Worm (Caenorhabditis elegans) whole organism, L2 larva: ENCODE results near the gene srw-26.

ENCODE experiments used
- C34F6.9 ChIP-seq: fragments of 150-350 bp; optimal IDR thresholded peaks from 2 replicates; lab custom pipeline; 2014; ENCODE audit warnings: missing biosample characterization, missing genetic modification characterization
- R02D3.7 ChIP-seq: fragments of 150-350 bp; optimal IDR thresholded peaks from 2 replicates; lab custom pipeline; 2014; ENCODE audit warnings: missing biosample characterization, missing genetic modification characterization
- Y55F3AM.14 ChIP-seq: fragments of 200-800 bp; sonication (Bioruptor generic); optimal IDR thresholded peaks from 2 replicates; lab custom pipeline; 2018; ENCODE audit warnings: mild to moderate bottlenecking, missing genetic modification characterization, missing compliant biosample characterization
- alr-1 ChIP-seq: fragments of 150-350 bp; optimal IDR thresholded peaks from 2 replicates; lab custom pipeline; 2014; ENCODE audit warnings: missing biosample characterization, missing genetic modification characterization
- ama-1 ChIP-seq: fragments of 150-350 bp; optimal IDR thresholded peaks from 2 replicates; lab custom pipeline; 2018; ENCODE audit warnings: inconsistent platforms
- blmp-1 ChIP-seq: sonication (generic microtip); optimal IDR thresholded peaks from 2 replicates; lab custom pipeline; 2017; ENCODE audit warnings: missing genetic modification characterization, mild to moderate bottlenecking, missing compliant biosample characterization, antibody characterized with exemption, moderate library complexity; ENCODE audit not compliant: insufficient read depth
- ceh-16 ChIP-seq: fragments of 150-350 bp; optimal IDR thresholded peaks from 2 replicates; lab custom pipeline; 2014; ENCODE audit warnings: missing biosample characterization, missing genetic modification characterization
- ceh-82 ChIP-seq: fragments of 150-350 bp; optimal IDR thresholded peaks from 2 replicates; lab custom pipeline; 2014; ENCODE audit warnings: missing biosample characterization, missing genetic modification characterization
- crh-2 ChIP-seq: sonication (generic microtip); optimal IDR thresholded peaks from 2 replicates; lab custom pipeline; 2017; ENCODE audit warnings: missing biosample characterization, missing genetic modification characterization
- dmd-4 ChIP-seq: sonication (generic microtip); optimal IDR thresholded peaks from 2 replicates; lab custom pipeline; 2017; ENCODE audit warnings: missing biosample characterization, missing genetic modification characterization
- egl-27 ChIP-seq: sonication (generic microtip); optimal IDR thresholded peaks from 3 replicates; lab custom pipeline; 2017; ENCODE audit warnings: missing biosample characterization, missing genetic modification reagents, missing genetic modification characterization
- elt-1 ChIP-seq: fragments of 150-350 bp; optimal IDR thresholded peaks from 2 replicates; lab custom pipeline; 2014; ENCODE audit warnings: missing biosample characterization, missing genetic modification characterization
- fos-1 ChIP-seq: fragments of 150-350 bp; optimal IDR thresholded peaks from 2 replicates; lab custom pipeline; 2014; ENCODE audit warnings: missing biosample characterization, missing genetic modification characterization
- gmeb-1 ChIP-seq: fragments of 150-350 bp; optimal IDR thresholded peaks from 2 replicates; lab custom pipeline; 2014; ENCODE audit warnings: missing biosample characterization, missing genetic modification characterization
- lin-11 ChIP-seq: fragments of 150-350 bp; sonication (generic microtip); optimal IDR thresholded peaks from 2 replicates; lab custom pipeline; 2014; ENCODE audit warnings: missing biosample characterization, missing genetic modification characterization, inconsistent platforms, mixed read lengths
- lin-13 ChIP-seq: fragments of 150-350 bp; optimal IDR thresholded peaks from 2 replicates; lab custom pipeline; 2014; ENCODE audit warnings: missing biosample characterization, missing genetic modification reagents, missing genetic modification characterization
- lsy-2 ChIP-seq, 2 experiments: fragments of 150-350 bp in 1 of 2; sonication (generic microtip) in 1 of 2; optimal IDR thresholded peaks; 2 replicates each; lab custom pipeline; 2014 to 2017; ENCODE audit warnings: missing biosample characterization in 2 of 2, missing genetic modification characterization in 2 of 2
- mab-5 ChIP-seq: fragments of 150-350 bp; optimal IDR thresholded peaks from 2 replicates; lab custom pipeline; 2014; ENCODE audit warnings: missing biosample characterization, missing genetic modification characterization
- mbf-1 ChIP-seq: sonication (generic microtip); optimal IDR thresholded peaks from 2 replicates; lab custom pipeline; 2017; ENCODE audit warnings: missing biosample characterization, missing genetic modification characterization
- nhr-12 ChIP-seq: fragments of 150-350 bp; optimal IDR thresholded peaks from 2 replicates; lab custom pipeline; 2014; ENCODE audit warnings: missing biosample characterization, missing genetic modification characterization
- nhr-129 ChIP-seq: fragments of 150-350 bp; optimal IDR thresholded peaks from 2 replicates; lab custom pipeline; 2014; ENCODE audit warnings: missing biosample characterization, missing genetic modification characterization
- nhr-21 ChIP-seq: fragments of 150-350 bp; optimal IDR thresholded peaks from 2 replicates; lab custom pipeline; 2014; ENCODE audit warnings: missing biosample characterization, missing genetic modification characterization
- nhr-23 ChIP-seq: fragments of 150-350 bp; optimal IDR thresholded peaks from 2 replicates; lab custom pipeline; 2014; ENCODE audit warnings: missing biosample characterization, missing genetic modification reagents, missing genetic modification characterization
- nhr-25 ChIP-seq: fragments of 150-350 bp; sonication (generic microtip); optimal IDR thresholded peaks from 3 replicates; lab custom pipeline; 2014; ENCODE audit warnings: missing biosample characterization, missing genetic modification characterization
- nhr-6 ChIP-seq: fragments of 150-350 bp; optimal IDR thresholded peaks from 2 replicates; lab custom pipeline; 2014; ENCODE audit warnings: missing biosample characterization, missing genetic modification characterization
- nhr-77 ChIP-seq: fragments of 150-350 bp; optimal IDR thresholded peaks from 2 replicates; lab custom pipeline; 2014; ENCODE audit warnings: missing biosample characterization, missing genetic modification characterization
- peb-1 ChIP-seq: fragments of 150-350 bp; optimal IDR thresholded peaks from 2 replicates; lab custom pipeline; 2014; ENCODE audit warnings: missing biosample characterization, missing genetic modification characterization
- sem-4 ChIP-seq: fragments of 150-350 bp; optimal IDR thresholded peaks from 2 replicates; lab custom pipeline; 2014; ENCODE audit warnings: missing biosample characterization, missing genetic modification reagents, missing genetic modification characterization
- skn-1 ChIP-seq: sonication (generic microtip); optimal IDR thresholded peaks from 2 replicates; lab custom pipeline; 2017; ENCODE audit warnings: missing biosample characterization, missing genetic modification characterization
- sma-3 ChIP-seq: sonication (generic microtip); optimal IDR thresholded peaks from 2 replicates; lab custom pipeline; 2016; ENCODE audit warnings: missing genetic modification reagents, missing genetic modification characterization, missing compliant biosample characterization
- sma-9 ChIP-seq, 2 experiments: fragments of 150-350 bp in 1 of 2; sonication (generic microtip) in 1 of 2; optimal IDR thresholded peaks; 2 replicates each; lab custom pipeline; 2014 to 2016; ENCODE audit warnings: missing genetic modification characterization in 2 of 2, mild to moderate bottlenecking in 1 of 2, missing biosample characterization in 1 of 2, missing compliant biosample characterization in 1 of 2, missing genetic modification reagents in 1 of 2, moderate library complexity in 1 of 2
- snpc-4 ChIP-seq: fragments of 150-350 bp; optimal IDR thresholded peaks from 2 replicates; lab custom pipeline; 2014; ENCODE audit warnings: missing biosample characterization, missing genetic modification characterization
- unc-39 ChIP-seq: fragments of 150-350 bp; optimal IDR thresholded peaks from 2 replicates; lab custom pipeline; 2014; ENCODE audit warnings: missing biosample characterization, missing genetic modification characterization
- unc-55 ChIP-seq: fragments of 150-350 bp; sonication (generic microtip); optimal IDR thresholded peaks from 3 replicates; lab custom pipeline; 2014; ENCODE audit warnings: missing biosample characterization, missing genetic modification reagents, missing genetic modification characterization
- zag-1 ChIP-seq: fragments of 150-350 bp; optimal IDR thresholded peaks from 2 replicates; lab custom pipeline; 2014; ENCODE audit warnings: missing biosample characterization, missing genetic modification characterization
- ztf-1 ChIP-seq: fragments of 200-800 bp; sonication (Bioruptor generic); conservative IDR thresholded peaks from 2 replicates; pipeline ENCODE4 v1.3.6; 2022; ENCODE audit warnings: missing genetic modification characterization, missing compliant biosample characterization

Gene srw-26

DNA sequence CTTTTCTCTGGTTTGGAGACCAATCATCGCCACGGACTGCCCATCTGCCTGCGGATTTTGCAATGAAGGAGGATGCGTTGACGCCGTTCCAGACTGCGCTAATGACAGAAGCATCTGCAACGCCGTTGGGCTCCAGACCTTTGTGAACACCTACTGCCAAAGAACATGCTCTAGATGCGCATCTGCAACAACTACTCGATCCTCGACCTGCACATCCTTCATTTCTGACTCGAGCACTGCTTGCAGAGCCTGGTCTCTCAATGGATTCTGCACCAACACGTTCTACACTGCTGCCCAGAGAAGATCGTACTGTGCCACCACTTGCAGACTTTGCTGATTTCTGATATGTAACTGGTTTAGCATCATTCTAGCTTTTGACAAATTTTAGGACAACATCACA lies 31.7 kb downstream of the srw-26 start:
- no peak for TF ChIP-seq crh-2
- TF ChIP-seq alr-1 (tag; lab: Kevin White, UChicago) = no peak
- no peak for TF ChIP-seq ztf-1
- TF ChIP-seq skn-1 = no peak
- TF ChIP-seq ama-1 (lab: Kevin White, UChicago) = no peak
- TF ChIP-seq lsy-2 (tag; optimal IDR thresholded peaks at IDR 0.05; lab: Kevin White, UChicago) = no peak
- no peak for TF ChIP-seq sma-3 (GFP tag; lab: Kevin White, UChicago)
- TF ChIP-seq snpc-4 (tag; lab: Kevin White, UChicago) = no peak
- no peak for TF ChIP-seq Y55F3AM.14
- TF ChIP-seq, all 48 proteins: peak for 0

DNA sequence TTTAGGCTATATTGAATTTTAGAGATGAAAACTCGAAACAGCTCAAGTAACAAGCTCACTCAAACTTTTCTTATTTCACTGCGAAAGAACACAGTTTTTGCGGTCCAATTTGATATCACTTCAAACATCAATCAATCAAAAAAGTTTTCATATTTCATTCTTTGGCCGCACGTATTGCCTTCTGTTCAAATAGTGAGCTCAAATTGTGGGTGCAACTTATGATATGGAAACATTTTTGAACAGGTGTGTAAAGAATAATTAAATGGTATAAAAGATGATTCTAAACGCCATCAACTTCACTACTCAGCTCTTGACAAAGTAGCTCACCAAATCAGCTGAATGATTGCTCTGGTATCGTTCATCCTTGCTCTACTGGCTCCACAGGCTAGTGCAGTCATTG lies 32.6 kb downstream of the srw-26 start, which contains the start of gene T06C12.14:
T06C12.14 (plus strand) TSS at position 301 of the 400 bp plus-strand sequence.
- TF ChIP-seq crh-2 (no peak), sma-3 (GFP tag; lab: Kevin White, UChicago) (no peak), ceh-16 (no peak), lin-11 (tag; lab: Kevin White, UChicago) (no peak), R02D3.7 (tag; lab: Kevin White, UChicago) (no peak), Y55F3AM.14 (no peak), nhr-21 (tag; lab: Kevin White, UChicago) (no peak), unc-39 (tag; lab: Kevin White, UChicago) (no peak), nhr-129 (tag; lab: Kevin White, UChicago) (no peak), fos-1 (tag; lab: Kevin White, UChicago) (no peak), unc-55 (GFP tag; lab: Kevin White, UChicago) (no peak), lin-13 (GFP tag; lab: Kevin White, UChicago) (no peak), snpc-4 (tag; lab: Kevin White, UChicago) (no peak), nhr-77 (tag; lab: Kevin White, UChicago) (no peak), zag-1 (no peak), nhr-25 (tag; lab: Kevin White, UChicago) (no peak), ama-1 (lab: Kevin White, UChicago) (no peak), sem-4 (tag; lab: Kevin White, UChicago) (no peak), elt-1 (tag; lab: Kevin White, UChicago) (no peak)

DNA sequence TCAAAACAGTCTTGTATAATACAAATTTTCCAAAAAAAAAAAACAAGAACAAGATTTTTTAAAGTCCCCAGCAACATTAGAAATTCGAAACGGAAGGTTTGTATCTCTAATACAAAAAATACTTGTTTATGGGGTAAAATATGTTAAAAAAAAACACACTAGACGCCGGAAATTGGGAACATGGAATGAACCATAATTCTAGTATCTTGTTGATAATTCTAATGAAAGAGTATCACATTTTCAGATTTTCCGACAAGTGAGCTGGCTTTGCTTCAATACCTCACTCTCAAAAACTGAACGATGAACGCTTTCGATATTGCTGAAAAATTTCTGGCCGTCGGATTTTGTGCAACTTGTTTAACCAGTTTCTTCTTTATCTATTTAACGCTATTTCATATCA lies 34.6 kb downstream of the srw-26 start, which contains the start of gene str-60:
str-60 (plus strand) TSS at position 301 of the 400 bp plus-strand sequence.
- TF ChIP-seq peb-1 (tag; lab: Kevin White, UChicago) = no peak
- no peak for TF ChIP-seq elt-1 (tag; lab: Kevin White, UChicago)
- TF ChIP-seq ceh-82 = no peak
- no peak for TF ChIP-seq snpc-4 (tag; lab: Kevin White, UChicago)
- no peak for TF ChIP-seq sma-9 (GFP tag; optimal IDR thresholded peaks at IDR 0.05; lab: Kevin White, UChicago)
- no peak for TF ChIP-seq sma-9 (tag; optimal IDR thresholded peaks at IDR 0.05; lab: Kevin White, UChicago)
- no peak for TF ChIP-seq C34F6.9 (tag; lab: Kevin White, UChicago)
- TF ChIP-seq R02D3.7 (tag; lab: Kevin White, UChicago) = no peak
- TF ChIP-seq zag-1 = no peak
- TF ChIP-seq egl-27 (tag; lab: Kevin White, UChicago) = no peak
- TF ChIP-seq nhr-6 = no peak
- TF ChIP-seq nhr-21 (tag; lab: Kevin White, UChicago) = no peak
- TF ChIP-seq dmd-4 (tag; lab: Kevin White, UChicago) = no peak
- TF ChIP-seq mab-5 (tag; lab: Kevin White, UChicago) = no peak
- TF ChIP-seq unc-55 (GFP tag; lab: Kevin White, UChicago) = no peak
- no peak for TF ChIP-seq nhr-23 (tag; lab: Kevin White, UChicago)
- TF ChIP-seq sma-3 (GFP tag; lab: Kevin White, UChicago) = no peak
- no peak for TF ChIP-seq mbf-1 (tag; lab: Kevin White, UChicago)

DNA sequence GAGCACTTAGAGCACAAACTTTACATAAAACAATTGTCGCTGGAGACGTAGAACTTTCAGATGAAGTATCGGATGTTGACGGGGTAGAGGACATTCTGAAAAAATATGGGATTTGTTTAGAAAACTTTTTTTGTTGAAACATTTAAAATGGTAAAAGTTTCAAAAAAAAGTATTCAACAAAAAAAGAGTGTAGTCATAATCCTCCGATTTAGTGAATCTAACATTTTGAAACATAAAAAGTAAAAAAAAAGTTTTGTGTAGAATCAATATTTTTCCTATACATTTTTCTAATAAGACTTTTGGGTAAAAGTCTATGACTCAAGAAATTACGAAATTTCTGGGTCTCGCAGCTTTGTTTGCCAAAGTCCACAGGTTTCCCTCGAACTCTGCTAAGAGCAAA lies 35.6 kb downstream of the srw-26 start, which contains the start of gene nhr-213:
nhr-213 (minus strand) TSS at position 101 of the 400 bp plus-strand sequence.
- TF ChIP-seq dmd-4 (tag; lab: Kevin White, UChicago) (no peak), ama-1 (lab: Kevin White, UChicago) (no peak), blmp-1 (tag; lab: Kevin White, UChicago) (no peak), skn-1 (no peak), peb-1 (tag; lab: Kevin White, UChicago) (no peak), ceh-82 (no peak), nhr-12 (tag; lab: Kevin White, UChicago) (no peak), gmeb-1 (tag; lab: Kevin White, UChicago) (no peak), sma-3 (GFP tag; lab: Kevin White, UChicago) (no peak), fos-1 (tag; lab: Kevin White, UChicago) (no peak), ceh-16 (no peak)
